Fruit fly (Drosophila melanogaster) whole organism, embryonic: ENCODE measurements around the gene pall.

Source experiments
- CG10654 ChIP-seq: fragments of 200-800 bp; sonication (Bioruptor generic); optimal IDR thresholded peaks from 2 replicates; lab custom pipeline; 2016; ENCODE audit warnings: missing biosample characterization, missing genetic modification characterization
- CG1602 ChIP-seq: fragments of 200-800 bp; sonication (Bioruptor generic); optimal IDR thresholded peaks from 3 replicates; lab custom pipeline; 2016; ENCODE audit warnings: missing biosample characterization, missing genetic modification characterization
- ab ChIP-seq: fragments of 200-800 bp; sonication (Bioruptor generic); optimal IDR thresholded peaks from 2 replicates; lab custom pipeline; 2016; ENCODE audit warnings: missing biosample characterization, missing genetic modification characterization
- chn ChIP-seq: fragments of 200-800 bp; sonication (Bioruptor generic); optimal IDR thresholded peaks from 2 replicates; lab custom pipeline; 2016; ENCODE audit warnings: missing biosample characterization, missing genetic modification characterization
- gce ChIP-seq: fragments of 200-800 bp; sonication (Bioruptor generic); IDR thresholded peaks from 3 replicates; pipeline ENCODE4 v1.3.6; 2022; ENCODE audit warnings: missing biosample characterization, missing genetic modification characterization
- lab ChIP-seq: fragments of 200-800 bp; sonication (Bioruptor generic); optimal IDR thresholded peaks from 3 replicates; lab custom pipeline; 2017; ENCODE audit warnings: missing biosample characterization, missing genetic modification characterization, mild to moderate bottlenecking, moderate library complexity, missing genetic modification reagents
- org-1 ChIP-seq: fragments of 200-800 bp; sonication (Bioruptor generic); optimal IDR thresholded peaks from 2 replicates; lab custom pipeline; 2017; ENCODE audit warnings: missing biosample characterization, missing genetic modification characterization
- pzg ChIP-seq: fragments of 200-800 bp; sonication (Bioruptor generic); optimal IDR thresholded peaks from 3 replicates; lab custom pipeline; 2018; ENCODE audit warnings: missing biosample characterization, mild to moderate bottlenecking, missing genetic modification characterization, moderate library complexity

dm6 chr3L:9497249-9497648 lies 9.7 kb upstream of the pall start:
- TF ChIP-seq CG10654 (GFP tag; lab: Kevin White, UChicago) (no peak), lab (GFP tag; lab: Kevin White, UChicago) (no peak), ab (GFP tag; lab: Kevin White, UChicago) (no peak), CG1602 (GFP tag; lab: Kevin White, UChicago) (no peak), pzg (GFP tag; lab: Kevin White, UChicago) (no peak), org-1 (GFP tag; lab: Kevin White, UChicago) (no peak), gce (no peak), chn (no peak)
